Worm (Caenorhabditis elegans) whole organism, L4/young adult: ENCODE measurements around the gene Y38F2AL.12.

Experiments
- W03F9.2 ChIP-seq: fragments of 150-350 bp; optimal IDR thresholded peaks from 2 replicates; lab custom pipeline; 2014; ENCODE audit warnings: missing biosample characterization, missing genetic modification characterization
- him-1 ChIP-seq: sonication (generic microtip); optimal IDR thresholded peaks from 2 replicates; lab custom pipeline; 2016; ENCODE audit warnings: missing genotype, missing genetic modification reagents, missing genetic modification characterization, missing compliant biosample characterization

ce11 chrIV:2306447-2306846 is 9.9 kb upstream of the Y38F2AL.12 start, which contains the start of gene mksr-2:
- TF ChIP-seq W03F9.2 (tag; lab: Kevin White, UChicago) (no peak), him-1 (tag; lab: Kevin White, UChicago) (no peak)
